Worm (Caenorhabditis elegans): Measurements from ENCODE around the gene dpy-8.

Gene dpy-8

ce11 chrX:5150389-5150788, at the start of gene dpy-8:
dpy-8 (minus strand) TSS chrX:5150476.
- TF ChIP-seq him-1 (tag; optimal IDR thresholded peaks at IDR 0.05): no peak
- no peak for TF ChIP-seq W03F9.2 (tag; optimal IDR thresholded peaks at IDR 0.05)
- no peak for TF ChIP-seq dao-5 (tag; optimal IDR thresholded peaks at IDR 0.05)

DNA sequence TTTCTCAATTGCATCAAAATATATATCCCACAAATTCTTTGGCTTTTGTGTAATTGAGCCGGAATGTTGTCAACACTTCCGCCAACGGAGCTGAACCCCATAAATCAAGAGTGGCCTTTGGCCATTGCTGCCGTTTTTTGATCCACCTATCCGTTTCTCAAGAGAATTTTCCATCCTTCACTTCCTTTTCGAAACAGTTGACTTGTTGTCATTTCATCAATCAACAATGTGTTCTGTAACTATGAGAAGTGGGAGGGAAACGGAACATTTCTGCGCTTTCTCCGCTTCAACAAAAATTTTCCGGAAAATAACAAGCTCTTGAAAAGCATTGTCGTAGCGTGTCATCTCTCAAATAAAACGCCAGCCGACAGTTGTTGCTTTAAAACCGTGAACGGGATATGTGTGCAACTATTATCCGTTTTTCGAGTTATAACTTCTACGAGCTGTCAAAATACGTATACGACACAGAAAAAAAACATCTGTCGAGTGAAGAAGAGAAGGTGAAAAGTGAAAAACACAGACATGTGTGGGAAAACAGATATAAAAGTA, 49.6 kb upstream of the dpy-8 start:
- TF ChIP-seq dao-5 (tag; optimal IDR thresholded peaks at IDR 0.05) (no peak), W03F9.2 (tag; optimal IDR thresholded peaks at IDR 0.05) (no peak), him-1 (tag; optimal IDR thresholded peaks at IDR 0.05) (no peak)

ce11 chrX:5199245-5199644, 49.0 kb upstream of the dpy-8 start:
- no peak for TF ChIP-seq W03F9.2 (tag; optimal IDR thresholded peaks at IDR 0.05)
- TF ChIP-seq dao-5 (tag; optimal IDR thresholded peaks at IDR 0.05): no peak
- no peak for TF ChIP-seq him-1 (tag; optimal IDR thresholded peaks at IDR 0.05)

DNA sequence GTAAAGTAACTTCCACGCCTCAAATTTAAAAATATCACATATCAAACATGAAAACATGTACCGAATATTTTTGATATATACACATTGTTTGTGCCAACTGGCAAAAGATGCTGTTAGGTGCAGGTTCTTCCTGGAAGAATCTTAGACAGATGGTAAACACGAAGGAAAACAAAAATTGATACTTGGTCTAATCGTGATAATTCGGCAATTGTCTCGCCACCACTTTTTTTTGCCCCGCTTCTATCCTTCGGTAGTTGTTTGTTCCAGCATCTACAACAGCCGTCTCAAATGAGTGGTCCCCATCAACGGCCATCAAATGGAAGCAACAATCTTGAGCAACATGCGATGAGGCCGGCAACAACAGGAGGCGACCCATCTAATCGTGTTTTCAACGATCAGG, 47.2 kb upstream of the dpy-8 start:
- TF ChIP-seq dao-5 (tag; optimal IDR thresholded peaks at IDR 0.05) (no peak), W03F9.2 (tag; optimal IDR thresholded peaks at IDR 0.05) (no peak), him-1 (tag; optimal IDR thresholded peaks at IDR 0.05) (no peak)

DNA sequence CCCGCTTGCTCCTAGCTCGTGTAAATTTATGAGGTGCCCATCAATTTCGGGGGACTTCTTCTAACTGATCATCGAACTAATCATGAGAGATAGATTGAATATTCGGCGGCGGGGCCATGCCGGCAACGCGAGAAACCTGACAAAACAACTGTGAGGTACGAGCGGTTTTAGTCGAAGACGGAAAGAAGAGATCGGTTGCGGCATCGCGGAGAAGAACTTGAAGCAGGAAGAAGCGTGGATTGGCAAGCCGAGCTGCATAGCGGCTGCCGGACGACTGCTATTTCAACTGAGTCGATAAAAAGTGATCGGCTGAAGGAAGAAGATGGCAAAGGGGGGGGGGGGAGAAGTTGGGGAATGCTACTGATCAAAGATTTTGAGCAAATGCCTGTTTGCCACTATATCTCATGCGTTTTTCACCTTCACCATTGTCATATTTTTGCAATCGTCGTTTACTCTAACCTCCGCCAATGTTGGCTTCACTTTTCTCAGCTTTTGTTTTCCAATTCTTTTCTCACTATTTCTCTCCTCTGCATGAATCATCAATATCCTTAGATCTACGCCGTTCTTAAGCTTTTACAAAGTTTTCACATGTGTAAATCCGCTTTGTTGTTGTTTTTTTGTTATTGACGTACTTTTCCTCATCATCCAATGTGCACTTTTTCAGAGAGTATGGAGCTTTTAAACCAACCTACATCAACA, 45.3 kb upstream of the dpy-8 start, which contains the start of gene pqn-62:
Gene pqn-62 (plus strand): TSS at position 649 of the 699 bp plus-strand sequence.
- TF ChIP-seq dao-5 (tag; optimal IDR thresholded peaks at IDR 0.05) (no peak), him-1 (tag; optimal IDR thresholded peaks at IDR 0.05) (no peak), W03F9.2 (tag; optimal IDR thresholded peaks at IDR 0.05) (no peak)

ce11 chrX:5193402-5193801, 43.1 kb upstream of the dpy-8 start:
- TF ChIP-seq him-1 (tag; optimal IDR thresholded peaks at IDR 0.05) (no peak), dao-5 (tag; optimal IDR thresholded peaks at IDR 0.05) (no peak), W03F9.2 (tag; optimal IDR thresholded peaks at IDR 0.05) (no peak)

DNA sequence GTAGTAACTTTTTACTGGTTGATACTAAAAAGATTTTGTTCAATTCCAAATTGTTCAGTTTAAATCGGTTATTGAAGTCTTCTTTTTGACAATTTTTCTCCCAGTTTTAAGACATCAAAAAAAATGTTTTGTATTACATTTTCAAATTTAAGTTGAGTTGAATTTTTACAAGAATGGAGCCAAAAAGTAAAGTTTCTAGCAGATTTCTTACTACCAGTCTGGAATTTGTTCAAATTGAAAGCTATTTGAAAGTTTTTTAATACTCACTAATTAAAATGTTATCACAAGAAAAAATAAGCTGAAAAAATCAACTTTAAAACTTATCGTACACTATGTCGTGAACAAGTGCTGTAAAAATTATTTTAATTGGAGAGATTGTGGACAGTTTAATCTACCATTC, 39.8 kb upstream of the dpy-8 start:
- TF ChIP-seq dao-5 (tag; optimal IDR thresholded peaks at IDR 0.05) (no peak), him-1 (tag; optimal IDR thresholded peaks at IDR 0.05) (no peak), W03F9.2 (tag; optimal IDR thresholded peaks at IDR 0.05) (no peak)

ce11 chrX:5188977-5189376, 38.7 kb upstream of the dpy-8 start, which contains the start of gene zig-6:
zig-6 (minus strand) TSS chrX:5189077.
- TF ChIP-seq him-1 (tag; optimal IDR thresholded peaks at IDR 0.05) (no peak), dao-5 (tag; optimal IDR thresholded peaks at IDR 0.05) (no peak), W03F9.2 (tag; optimal IDR thresholded peaks at IDR 0.05) (no peak)

ce11 chrX:5183931-5184330, 33.7 kb upstream of the dpy-8 start, which contains the start of gene T03G11.9:
T03G11.9 (plus strand) TSS chrX:5184231.
- TF ChIP-seq him-1 (tag; optimal IDR thresholded peaks at IDR 0.05): no peak
- TF ChIP-seq dao-5 (tag; optimal IDR thresholded peaks at IDR 0.05): no peak
- no peak for TF ChIP-seq W03F9.2 (tag; optimal IDR thresholded peaks at IDR 0.05)

- TF ChIP-seq W03F9.2 (tag; optimal IDR thresholded peaks at IDR 0.05) (no peak), dao-5 (tag; optimal IDR thresholded peaks at IDR 0.05) (no peak), him-1 (tag; optimal IDR thresholded peaks at IDR 0.05) (no peak)
These were observed 29.6 kb upstream of the dpy-8 start, which contains the start of gene sru-48 for ce11 chrX:5179874-5180273. sru-48 (plus strand) TSS chrX:5180174.

DNA sequence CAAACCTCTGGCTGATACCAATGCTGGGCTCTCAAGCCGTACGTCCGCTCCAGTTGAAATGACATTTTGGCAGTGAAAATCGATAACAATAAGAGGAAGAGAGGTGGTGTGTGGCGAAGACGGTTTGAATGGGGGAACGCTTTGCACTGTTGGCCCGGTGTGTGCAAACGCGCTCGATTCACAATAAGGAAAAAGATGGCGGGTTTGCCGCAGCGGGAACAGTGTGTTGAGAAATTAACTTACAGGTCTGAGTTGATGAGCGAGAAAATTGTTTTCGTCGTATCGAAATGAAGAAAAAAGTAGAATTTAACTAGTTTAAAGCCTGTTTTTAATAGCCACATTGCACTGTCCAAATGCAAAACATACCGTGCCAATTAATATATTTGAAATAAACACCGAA, 28.8 kb upstream of the dpy-8 start, which contains the start of gene metl-9:
Gene metl-9 (minus strand): TSS at position 101 of the 400 bp plus-strand sequence.
- TF ChIP-seq W03F9.2 (tag; optimal IDR thresholded peaks at IDR 0.05) (no peak), him-1 (tag; optimal IDR thresholded peaks at IDR 0.05) (no peak), dao-5 (tag; optimal IDR thresholded peaks at IDR 0.05) (no peak)

- TF ChIP-seq him-1 (tag; optimal IDR thresholded peaks at IDR 0.05) (no peak), W03F9.2 (tag; optimal IDR thresholded peaks at IDR 0.05) (no peak), dao-5 (tag; optimal IDR thresholded peaks at IDR 0.05) (no peak)
These were observed 24.0 kb upstream of the dpy-8 start, which contains the start of gene zchc-1A for ce11 chrX:5174256-5174655. zchc-1A (plus strand) TSS chrX:5174369.

DNA sequence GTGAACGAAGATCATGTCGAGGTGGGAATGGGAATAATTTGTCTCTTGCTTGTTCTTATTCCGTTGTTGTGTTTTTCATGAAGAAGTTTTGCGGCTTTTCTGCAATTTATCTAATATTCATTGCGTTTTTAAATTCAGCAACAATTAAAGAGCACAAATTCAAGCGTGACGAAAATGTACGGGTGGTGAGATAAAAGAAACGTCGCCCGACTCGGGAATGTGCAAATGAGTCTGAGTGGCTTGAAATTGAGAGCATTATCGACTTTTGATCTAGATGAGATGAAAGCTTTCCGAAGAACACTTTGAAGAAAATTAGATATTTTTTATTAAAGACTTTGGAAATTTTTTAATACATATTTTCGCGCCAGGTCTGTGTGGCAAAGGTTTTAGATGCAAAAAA, 20.8 kb upstream of the dpy-8 start, which contains the start of gene T03G11.10:
Gene T03G11.10 (minus strand): TSS at position 101 of the 400 bp plus-strand sequence.
- TF ChIP-seq him-1 (tag; optimal IDR thresholded peaks at IDR 0.05): no peak

- TF ChIP-seq W03F9.2 (tag; optimal IDR thresholded peaks at IDR 0.05): no peak
- TF ChIP-seq him-1 (tag; optimal IDR thresholded peaks at IDR 0.05): no peak
- no peak for TF ChIP-seq dao-5 (tag; optimal IDR thresholded peaks at IDR 0.05)
These were observed 18.5 kb upstream of the dpy-8 start for ce11 chrX:5168770-5169169.
